Worm (Caenorhabditis elegans): ENCODE results near the gene srx-41.

DNA sequence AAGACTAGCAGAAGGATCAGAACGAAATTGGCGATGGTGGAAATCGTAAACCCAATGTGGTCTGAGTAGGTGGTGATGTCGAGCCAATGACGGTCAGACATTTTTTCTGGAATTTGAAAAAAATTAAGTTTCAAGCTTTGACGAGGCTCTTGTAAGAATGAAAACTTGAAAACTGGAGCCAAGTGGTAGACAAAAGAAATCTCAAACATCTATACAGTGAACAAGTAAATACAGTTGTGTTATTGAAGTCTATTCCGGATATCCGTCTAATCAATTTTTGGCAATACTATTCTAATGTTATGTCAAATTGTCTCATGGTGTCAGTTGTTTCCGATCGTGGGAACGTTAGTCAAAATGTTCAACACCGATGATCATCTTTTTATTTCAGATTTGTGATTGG is 29.9 kb upstream of the srx-41 start, which contains the start of gene str-113:
- TF ChIP-seq unc-62 (GFP tag; optimal IDR thresholded peaks at IDR 0.05), result no peak
- TF ChIP-seq ztf-28 (GFP tag; IDR thresholded peaks at IDR 0.05), result no peak
- TF ChIP-seq sea-2 (GFP tag; IDR thresholded peaks at IDR 0.05), result no peak
- TF ChIP-seq akir-1 (GFP tag; optimal IDR thresholded peaks at IDR 0.05), result no peak
- no peak for TF ChIP-seq ccch-3 (GFP tag; optimal IDR thresholded peaks at IDR 0.05)

Data from whole organism, young adult.